Worm (Caenorhabditis elegans) whole organism, midembryonic: ENCODE measurements around the gene Y55F3AM.11.

ENCODE experiments used
- flt-1 ChIP-seq: fragments of 200-800 bp; sonication (Bioruptor generic); IDR thresholded peaks from 2 replicates; pipeline ENCODE4 v1.3.6; 2022; ENCODE audit warnings: missing genetic modification characterization, missing compliant biosample characterization
- klf-2 ChIP-seq: fragments of 200-800 bp; sonication (Bioruptor generic); conservative IDR thresholded peaks from 2 replicates; pipeline ENCODE4 v1.3.6; 2022; ENCODE audit warnings: missing genetic modification reagents, missing genetic modification characterization, missing compliant biosample characterization
- tab-1 ChIP-seq: fragments of 200-800 bp; sonication (Bioruptor generic); IDR thresholded peaks from 2 replicates; pipeline ENCODE4 v1.3.6; 2022; ENCODE audit warnings: missing genetic modification characterization, missing compliant biosample characterization
- ztf-23 ChIP-seq: fragments of 200-800 bp; sonication (Bioruptor generic); IDR thresholded peaks from 2 replicates; pipeline ENCODE4 v1.3.6; 2022; ENCODE audit warnings: missing genetic modification reagents, missing genetic modification characterization, missing compliant biosample characterization

DNA sequence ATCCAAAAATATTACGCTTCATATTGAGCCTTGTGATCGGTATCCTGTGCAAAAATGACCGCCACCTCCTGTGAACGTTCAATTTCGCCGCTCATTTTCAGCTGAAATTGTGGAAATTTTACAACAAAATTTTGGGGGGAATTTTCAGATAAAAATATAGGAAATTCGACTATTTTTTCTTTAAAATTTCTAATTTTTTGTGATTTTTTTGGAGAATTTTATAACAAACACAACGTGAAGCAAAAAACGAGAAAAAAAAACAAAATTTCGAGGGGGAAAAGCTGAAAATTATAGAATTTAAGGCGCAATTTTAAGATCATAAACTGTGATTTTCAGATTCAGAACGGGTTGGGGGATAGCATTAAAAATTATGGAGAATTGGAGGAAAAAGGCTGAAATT, 42.7 kb upstream of the Y55F3AM.11 start, which contains the start of gene csn-4:
- TF ChIP-seq flt-1 (GFP tag; lab: Robert Waterston, UW) (no peak), tab-1 (GFP tag; lab: Robert Waterston, UW) (no peak), ztf-23 (GFP tag; lab: Robert Waterston, UW) (no peak), klf-2 (GFP tag; lab: Robert Waterston, UW) (no peak)
